Worm (Caenorhabditis elegans) whole organism, mixed stage, embryonic: Measurements from ENCODE around the gene Y116A8C.23.

ENCODE experiments used
- ham-2 ChIP-seq: fragments of 200-800 bp; sonication (Bioruptor generic); optimal IDR thresholded peaks from 2 replicates; lab custom pipeline; 2018; ENCODE audit warnings: mild to moderate bottlenecking, missing genetic modification characterization, missing compliant biosample characterization
- mep-1 ChIP-seq: fragments of 150-350 bp; optimal IDR thresholded peaks from 2 replicates; lab custom pipeline; 2017; ENCODE audit warnings: missing biosample characterization, missing genetic modification reagents, missing genetic modification characterization, inconsistent platforms
- nhr-28 ChIP-seq: fragments of 150-350 bp; optimal IDR thresholded peaks from 2 replicates; lab custom pipeline; 2014; ENCODE audit warnings: missing biosample characterization, missing genetic modification characterization
- pha-4 ChIP-seq: fragments of 150-350 bp; optimal IDR thresholded peaks from 2 replicates; lab custom pipeline; 2018; ENCODE audit warnings: missing biosample characterization, missing genetic modification reagents, missing genetic modification characterization

- TF ChIP-seq nhr-28 (no peak), ham-2 (GFP tag; lab: Kevin White, UChicago) (no peak), mep-1 (tag; lab: Kevin White, UChicago) (no peak), pha-4 (tag; lab: Kevin White, UChicago) (no peak)
These were observed 13.8 kb upstream of the Y116A8C.23 start, which contains the start of gene Y116A8C.19 for ce11 chrIV:17039545-17039944.
